Worm (Caenorhabditis elegans): Measurements from ENCODE around the gene Y77E11A.8.

Gene Y77E11A.8

ce11 chrIV:1385500-1385899, 39.4 kb downstream of the Y77E11A.8 start:
- no peak for TF ChIP-seq lsy-12 (tag; optimal IDR thresholded peaks at IDR 0.05)
- TF ChIP-seq egl-27 (tag; optimal IDR thresholded peaks at IDR 0.05), result no peak
- TF ChIP-seq ztf-11 (tag; optimal IDR thresholded peaks at IDR 0.05), result no peak
- TF ChIP-seq ZK546.5 (tag; optimal IDR thresholded peaks at IDR 0.05), result no peak
- TF ChIP-seq egl-5 (tag; optimal IDR thresholded peaks at IDR 0.05), result no peak
- TF ChIP-seq tbx-2 (tag; optimal IDR thresholded peaks at IDR 0.05), result no peak
- TF ChIP-seq lin-39 (tag; optimal IDR thresholded peaks at IDR 0.05), result no peak
- TF ChIP-seq sea-2 (GFP tag; optimal IDR thresholded peaks at IDR 0.05), result no peak
- no peak for TF ChIP-seq nhr-77 (tag; optimal IDR thresholded peaks at IDR 0.05)
- no peak for TF ChIP-seq elt-2 (tag; optimal IDR thresholded peaks at IDR 0.05)
- no peak for TF ChIP-seq jun-1 (tag; optimal IDR thresholded peaks at IDR 0.05)
- no peak for TF ChIP-seq pqm-1 (tag; optimal IDR thresholded peaks at IDR 0.05)
- TF ChIP-seq elt-3 (tag; optimal IDR thresholded peaks at IDR 0.05), result no peak
- no peak for TF ChIP-seq mml-1 (tag; optimal IDR thresholded peaks at IDR 0.05)
- no peak for TF ChIP-seq ceh-82 (tag; optimal IDR thresholded peaks at IDR 0.05)

DNA sequence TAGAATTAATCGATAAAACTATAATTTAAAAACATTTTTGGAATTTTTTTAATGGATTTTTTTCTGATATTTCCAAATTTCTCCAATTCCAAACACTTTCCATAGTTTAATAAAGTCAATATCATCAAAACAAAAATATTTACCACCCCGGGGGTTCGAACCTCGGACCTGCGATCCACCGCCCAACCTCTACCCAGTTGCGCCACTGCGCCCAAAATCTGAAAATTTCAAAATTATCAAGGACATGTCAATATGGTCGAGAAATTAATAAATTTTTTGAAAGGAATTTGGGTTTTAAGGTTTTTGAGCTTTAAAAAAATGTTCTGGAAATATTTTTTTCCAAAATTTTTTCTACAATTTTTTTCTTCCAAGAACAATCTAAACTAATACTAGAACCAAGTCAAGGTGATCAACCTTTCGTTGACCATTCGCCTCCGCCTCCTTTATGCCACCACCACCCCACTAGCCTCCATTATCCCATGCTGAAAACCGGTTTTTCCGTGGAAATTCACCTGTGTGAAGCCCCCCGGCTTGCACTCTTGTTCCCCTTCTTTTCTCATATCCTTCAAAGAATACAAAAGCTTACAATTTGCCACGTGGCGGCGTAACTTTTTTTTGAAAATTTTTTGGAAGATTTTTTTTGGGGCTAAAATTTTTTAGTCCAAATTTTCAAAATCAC, 43.1 kb downstream of the Y77E11A.8 start:
- TF ChIP-seq R02D3.7 (tag; optimal IDR thresholded peaks at IDR 0.05), result no peak
- no peak for TF ChIP-seq jun-1 (tag; optimal IDR thresholded peaks at IDR 0.05)
- TF ChIP-seq nhr-43 (tag; optimal IDR thresholded peaks at IDR 0.05; ENCODE audit: poor library complexity, severe bottlenecking), result peak; percentile 50
- no peak for TF ChIP-seq zag-1 (tag; optimal IDR thresholded peaks at IDR 0.05)
- no peak for TF ChIP-seq egl-27 (tag; optimal IDR thresholded peaks at IDR 0.05)
- TF ChIP-seq aly-2 (tag; optimal IDR thresholded peaks at IDR 0.05), result no peak
- peak; percentile 42 for TF ChIP-seq nhr-23 (tag; optimal IDR thresholded peaks at IDR 0.05)
- peak; percentile 51 for TF ChIP-seq nhr-25 (tag; optimal IDR thresholded peaks at IDR 0.05)
- TF ChIP-seq nhr-77 (tag; optimal IDR thresholded peaks at IDR 0.05), result no peak

- TF ChIP-seq R02D3.7 (tag; optimal IDR thresholded peaks at IDR 0.05) (no peak), nhr-76 (tag; optimal IDR thresholded peaks at IDR 0.05) (no peak), snpc-4 (tag; optimal IDR thresholded peaks at IDR 0.05) (no peak), mml-1 (tag; optimal IDR thresholded peaks at IDR 0.05) (no peak), nhr-43 (tag; optimal IDR thresholded peaks at IDR 0.05; ENCODE audit: poor library complexity, severe bottlenecking) (no peak), pqm-1 (tag; optimal IDR thresholded peaks at IDR 0.05) (no peak), nhr-23 (tag; optimal IDR thresholded peaks at IDR 0.05) (no peak), eor-1 (tag; optimal IDR thresholded peaks at IDR 0.05) (no peak), nhr-237 (tag; optimal IDR thresholded peaks at IDR 0.05) (no peak), ztf-4 (tag; optimal IDR thresholded peaks at IDR 0.05) (no peak), lin-15B (tag; optimal IDR thresholded peaks at IDR 0.05) (no peak)
Measured at ce11 chrIV:1380350-1380749, 44.5 kb downstream of the Y77E11A.8 start.

DNA sequence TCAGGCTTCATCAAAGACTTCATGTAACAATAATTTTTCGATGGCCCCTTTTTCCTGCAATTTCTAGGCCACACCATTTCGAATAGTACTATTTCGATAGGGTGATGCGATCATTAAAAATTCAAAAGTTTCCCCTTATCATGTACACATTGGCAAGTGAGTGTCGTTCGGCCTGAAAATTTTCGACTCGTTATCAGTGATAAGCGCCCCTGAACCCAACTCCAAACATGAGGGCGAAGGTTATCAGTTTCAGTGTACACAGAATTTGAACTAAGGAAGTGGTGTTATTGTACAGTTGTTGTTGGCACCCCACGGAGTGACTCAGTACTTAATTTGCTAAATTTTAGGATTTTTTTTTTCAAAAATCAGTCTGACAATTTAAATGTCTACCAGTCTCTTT, 45.9 kb downstream of the Y77E11A.8 start:
- TF ChIP-seq ztf-11 (tag; optimal IDR thresholded peaks at IDR 0.05) (no peak), jun-1 (tag; optimal IDR thresholded peaks at IDR 0.05) (peak; percentile 37), elt-2 (tag; optimal IDR thresholded peaks at IDR 0.05) (peak; percentile 97), lin-15B (tag; optimal IDR thresholded peaks at IDR 0.05) (no peak), ceh-82 (tag; optimal IDR thresholded peaks at IDR 0.05) (no peak), mml-1 (tag; optimal IDR thresholded peaks at IDR 0.05) (no peak), pha-4 (tag; optimal IDR thresholded peaks at IDR 0.05) (peak; percentile 62), fkh-10 (GFP tag; optimal IDR thresholded peaks at IDR 0.05) (no peak), pqm-1 (tag; optimal IDR thresholded peaks at IDR 0.05) (peak; percentile 84), nhr-12 (tag; optimal IDR thresholded peaks at IDR 0.05) (no peak)

DNA sequence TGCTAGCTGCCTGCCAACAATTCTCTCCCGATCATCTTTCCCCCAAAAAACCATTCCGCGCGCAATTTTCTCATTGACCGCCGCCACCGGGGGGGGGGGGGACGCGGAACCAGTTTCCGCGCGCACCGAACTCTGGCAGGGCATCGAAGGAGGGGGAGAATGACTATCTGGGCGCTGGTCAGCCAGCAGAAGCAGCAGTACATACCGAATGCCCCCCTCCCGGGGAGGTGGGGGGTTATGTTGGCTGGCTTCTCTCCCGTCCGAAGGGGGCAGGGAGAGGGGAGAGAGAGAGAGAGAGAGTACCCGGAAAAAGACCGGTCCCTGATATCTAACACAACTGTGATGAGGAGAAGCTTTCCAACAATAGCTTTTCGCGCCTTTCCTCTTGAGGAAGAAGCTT, 47.2 kb downstream of the Y77E11A.8 start:
- TF ChIP-seq jun-1 (tag; optimal IDR thresholded peaks at IDR 0.05) (no peak), skn-1 (tag; optimal IDR thresholded peaks at IDR 0.05) (no peak), nhr-25 (tag; optimal IDR thresholded peaks at IDR 0.05) (no peak), egl-27 (tag; optimal IDR thresholded peaks at IDR 0.05) (no peak), pha-4 (tag; optimal IDR thresholded peaks at IDR 0.05) (no peak), pqm-1 (tag; optimal IDR thresholded peaks at IDR 0.05) (no peak), fkh-10 (GFP tag; optimal IDR thresholded peaks at IDR 0.05) (no peak), ztf-4 (tag; optimal IDR thresholded peaks at IDR 0.05) (no peak), elt-2 (tag; optimal IDR thresholded peaks at IDR 0.05) (no peak), unc-39 (tag; optimal IDR thresholded peaks at IDR 0.05) (no peak), lin-15B (tag; optimal IDR thresholded peaks at IDR 0.05) (no peak), ceh-28 (tag; optimal IDR thresholded peaks at IDR 0.05) (no peak), nhr-11 (tag; optimal IDR thresholded peaks at IDR 0.05) (no peak)

Data from whole organism, L3 larva.